Fruit fly (Drosophila melanogaster) whole organism, embryonic: Measurements from ENCODE around the gene Pxn.
A peak's percentile ranks its signal among the peaks of the same experiment; 100 is the strongest.

ENCODE experiments used
- Atf6 ChIP-seq: fragments of 200-800 bp; sonication (Bioruptor generic); IDR thresholded peaks from 2 replicates; pipeline ENCODE4 v1.3.6; 2022; ENCODE audit warnings: missing biosample characterization, missing genetic modification characterization
- CG10147 ChIP-seq: fragments of 200-800 bp; sonication (Bioruptor generic); optimal IDR thresholded peaks from 2 replicates; lab custom pipeline; 2019; ENCODE audit warnings: missing biosample characterization, mild to moderate bottlenecking, missing genetic modification characterization, moderate library complexity
- CG11723 ChIP-seq: fragments of 200-800 bp; sonication (Bioruptor generic); optimal IDR thresholded peaks from 2 replicates; lab custom pipeline; 2017; ENCODE audit warnings: missing biosample characterization, mild to moderate bottlenecking, missing genetic modification characterization
- CG12155 ChIP-seq: fragments of 200-800 bp; sonication (Bioruptor generic); optimal IDR thresholded peaks from 3 replicates; lab custom pipeline; 2016; ENCODE audit warnings: missing biosample characterization, missing genetic modification characterization
- CG12236 ChIP-seq: fragments of 200-800 bp; sonication (Bioruptor generic); optimal IDR thresholded peaks from 2 replicates; lab custom pipeline; 2016; ENCODE audit warnings: missing biosample characterization, missing genetic modification characterization
- CG1233 ChIP-seq: fragments of 200-800 bp; sonication (Bioruptor generic); optimal IDR thresholded peaks from 4 replicates; lab custom pipeline; 2018; ENCODE audit warnings: missing biosample characterization, mild to moderate bottlenecking, missing genetic modification characterization
- CG12769 ChIP-seq: fragments of 200-800 bp; sonication (Bioruptor generic); optimal IDR thresholded peaks from 2 replicates; lab custom pipeline; 2019; ENCODE audit warnings: missing biosample characterization, mild to moderate bottlenecking, missing genetic modification characterization, moderate library complexity
- CG12942 ChIP-seq: fragments of 200-800 bp; sonication (Bioruptor generic); optimal IDR thresholded peaks from 3 replicates; lab custom pipeline; 2016; ENCODE audit warnings: missing biosample characterization, missing genetic modification characterization
- CG14860 ChIP-seq: fragments of 200-800 bp; sonication (Bioruptor generic); IDR thresholded peaks from 3 replicates; pipeline ENCODE4 v1.3.6; 2022; ENCODE audit warnings: missing biosample characterization, missing genetic modification characterization; ENCODE audit not compliant: partially characterized antibody
- CG16863 ChIP-seq: fragments of 200-800 bp; sonication (Bioruptor generic); optimal IDR thresholded peaks from 3 replicates; lab custom pipeline; 2016; ENCODE audit warnings: missing biosample characterization, missing genetic modification characterization
- CG33557 ChIP-seq: fragments of 200-800 bp; sonication (Bioruptor generic); optimal IDR thresholded peaks from 2 replicates; lab custom pipeline; 2019; ENCODE audit warnings: missing biosample characterization, mild to moderate bottlenecking, missing genetic modification characterization, moderate library complexity
- CG34422 ChIP-seq: fragments of 200-800 bp; sonication (Bioruptor generic); IDR thresholded peaks from 3 replicates; pipeline ENCODE4 v1.3.6; 2022; ENCODE audit warnings: missing biosample characterization, missing genetic modification characterization
- CG3995 ChIP-seq: fragments of 200-800 bp; sonication (Bioruptor generic); optimal IDR thresholded peaks from 3 replicates; lab custom pipeline; 2016; ENCODE audit warnings: missing biosample characterization, missing genetic modification characterization
- CG42726 ChIP-seq: fragments of 200-800 bp; sonication (Bioruptor generic); IDR thresholded peaks from 2 replicates; pipeline ENCODE4 v1.3.6; 2022; ENCODE audit warnings: missing biosample characterization, missing genetic modification characterization; ENCODE audit not compliant: partially characterized antibody
- CG4854 ChIP-seq: fragments of 200-800 bp; sonication (Bioruptor generic); optimal IDR thresholded peaks from 2 replicates; lab custom pipeline; 2016; ENCODE audit warnings: missing biosample characterization, missing genetic modification characterization, inconsistent platforms
- CG7556 ChIP-seq: fragments of 200-800 bp; sonication (Bioruptor generic); optimal IDR thresholded peaks from 2 replicates; lab custom pipeline; 2017; ENCODE audit warnings: missing biosample characterization, mild to moderate bottlenecking, missing genetic modification characterization
- CG8281 ChIP-seq: fragments of 200-800 bp; sonication (Bioruptor generic); optimal IDR thresholded peaks from 2 replicates; lab custom pipeline; 2018; ENCODE audit warnings: missing biosample characterization, mild to moderate bottlenecking, missing genetic modification characterization, moderate library complexity
- CG8359 ChIP-seq: fragments of 200-800 bp; sonication (Bioruptor generic); optimal IDR thresholded peaks from 2 replicates; lab custom pipeline; 2017; ENCODE audit warnings: missing biosample characterization, mild to moderate bottlenecking, missing genetic modification characterization, borderline replicate concordance
- CG8478 ChIP-seq: fragments of >200 bp; optimal IDR thresholded peaks from 2 replicates; lab custom pipeline; 2018
- CG8924 ChIP-seq: fragments of 200-800 bp; optimal IDR thresholded peaks from 3 replicates; lab custom pipeline; 2019; ENCODE audit warnings: missing biosample characterization, mild to moderate bottlenecking, missing genetic modification characterization, moderate library complexity
- CG8944 ChIP-seq: fragments of 200-800 bp; sonication (Bioruptor generic); optimal IDR thresholded peaks from 3 replicates; lab custom pipeline; 2016; ENCODE audit warnings: missing biosample characterization, missing genetic modification characterization
- CrebB ChIP-seq: fragments of 200-800 bp; sonication (Bioruptor generic); optimal IDR thresholded peaks from 3 replicates; lab custom pipeline; 2018; ENCODE audit warnings: missing biosample characterization, mild to moderate bottlenecking, missing genetic modification characterization
- Dek ChIP-seq: fragments of 200-800 bp; sonication (Bioruptor generic); optimal IDR thresholded peaks from 3 replicates; lab custom pipeline; 2019; ENCODE audit warnings: missing biosample characterization, mild to moderate bottlenecking, missing genetic modification characterization, moderate library complexity
- Dfd ChIP-seq, 2 experiments: fragments of >200 bp; optimal IDR thresholded peaks; 2 replicates each; lab custom pipeline; 2017; ENCODE audit warnings: missing biosample characterization in 2 of 2, missing genetic modification characterization in 2 of 2
- Ets65A ChIP-seq: fragments of 200-800 bp; sonication (Bioruptor generic); peaks from one replicate; lab custom pipeline; 2016; ENCODE audit warnings: missing biosample characterization, missing genetic modification characterization
- Med ChIP-seq: fragments of 200-800 bp; sonication (Bioruptor generic); peaks from one replicate; lab custom pipeline; 2016; ENCODE audit warnings: missing biosample characterization, missing genetic modification characterization, mild to moderate bottlenecking, inconsistent platforms, moderate library complexity
- NC2β ChIP-seq: fragments of 200-800 bp; sonication (Bioruptor generic); optimal IDR thresholded peaks from 2 replicates; lab custom pipeline; 2016; ENCODE audit warnings: missing biosample characterization, missing genetic modification characterization
- Scr ChIP-seq: fragments of 200-800 bp; sonication (Bioruptor generic); IDR thresholded peaks from 2 replicates; pipeline ENCODE4 v1.3.6; 2022; ENCODE audit warnings: missing biosample characterization, missing genetic modification characterization; ENCODE audit not compliant: partially characterized antibody
- aop ChIP-seq: fragments of 200-800 bp; sonication (Bioruptor generic); IDR thresholded peaks from 2 replicates; pipeline ENCODE4 v1.3.6; 2022; ENCODE audit warnings: missing biosample characterization, missing genetic modification characterization
- az2 ChIP-seq: fragments of 200-800 bp; sonication (Bioruptor generic); optimal IDR thresholded peaks from 3 replicates; lab custom pipeline; 2016; ENCODE audit warnings: missing biosample characterization, missing genetic modification characterization
- caup ChIP-seq: fragments of 200-800 bp; sonication (Bioruptor generic); optimal IDR thresholded peaks from 3 replicates; lab custom pipeline; 2017; ENCODE audit warnings: missing biosample characterization, mild to moderate bottlenecking, missing genetic modification characterization, moderate library complexity; ENCODE audit not compliant: severe bottlenecking
- ci ChIP-seq: fragments of 200-800 bp; sonication (Bioruptor generic); IDR thresholded peaks from 3 replicates; pipeline ENCODE4 v1.3.6; 2022; ENCODE audit warnings: missing biosample characterization, missing genetic modification characterization
- crp ChIP-seq, 2 experiments: fragments of 200-800 bp; sonication (Bioruptor generic); optimal IDR thresholded peaks; 2 replicates in 1 of 2; 3 replicates in 1 of 2; lab custom pipeline; 2017; ENCODE audit warnings: missing biosample characterization in 2 of 2, missing genetic modification characterization in 2 of 2, mild to moderate bottlenecking in 1 of 2, moderate library complexity in 1 of 2
- dm ChIP-seq: fragments of 200-800 bp; sonication (Bioruptor generic); optimal IDR thresholded peaks from 3 replicates; lab custom pipeline; 2016; ENCODE audit warnings: missing biosample characterization, missing genetic modification characterization
- dmrt99B ChIP-seq: fragments of 200-800 bp; sonication (Bioruptor generic); optimal IDR thresholded peaks from 2 replicates; lab custom pipeline; 2018; ENCODE audit warnings: missing biosample characterization, mild to moderate bottlenecking, missing genetic modification characterization, moderate library complexity
- fd64A ChIP-seq: fragments of 200-800 bp; sonication (Bioruptor generic); optimal IDR thresholded peaks from 3 replicates; lab custom pipeline; 2018; ENCODE audit warnings: missing biosample characterization, mild to moderate bottlenecking, missing genetic modification characterization
- fru ChIP-seq: fragments of >200 bp; optimal IDR thresholded peaks from 2 replicates; lab custom pipeline; 2017
- hth ChIP-seq: fragments of >200 bp; optimal IDR thresholded peaks from 2 replicates; lab custom pipeline; 2017; ENCODE audit warnings: inconsistent platforms
- insv ChIP-seq, 2 experiments: fragments of 200-800 bp; sonication (Bioruptor generic); optimal IDR thresholded peaks; 3 replicates each; lab custom pipeline; 2016 to 2018; ENCODE audit warnings: missing biosample characterization in 2 of 2, missing genetic modification characterization in 2 of 2
- lilli ChIP-seq: fragments of 200-800 bp; sonication (Bioruptor generic); optimal IDR thresholded peaks from 3 replicates; lab custom pipeline; 2016; ENCODE audit warnings: missing biosample characterization, missing genetic modification characterization
- nau ChIP-seq: fragments of 200-800 bp; sonication (Bioruptor generic); optimal IDR thresholded peaks from 3 replicates; lab custom pipeline; 2017; ENCODE audit warnings: missing biosample characterization, mild to moderate bottlenecking, missing genetic modification characterization, missing genetic modification reagents
- pan ChIP-seq, 4 experiments: fragments of >200 bp in 3 of 4; fragments of 200-800 bp in 1 of 4; sonication (Bioruptor generic) in 1 of 4; optimal IDR thresholded peaks in 3 of 4; IDR thresholded peaks in 1 of 4; 2 replicates each; pipeline versions ENCODE4 v1.3.6 to Lab custom; 2017 to 2022; ENCODE audit warnings: missing biosample characterization in 2 of 4, missing genetic modification characterization in 2 of 4, mixed read lengths in 1 of 4
- psq ChIP-seq: fragments of 200-800 bp; sonication (Bioruptor generic); optimal IDR thresholded peaks from 2 replicates; lab custom pipeline; 2017; ENCODE audit warnings: missing biosample characterization, missing genetic modification characterization
- sob ChIP-seq: fragments of 200-800 bp; sonication (Bioruptor generic); IDR thresholded peaks from 2 replicates; pipeline ENCODE4 v1.3.6; 2022; ENCODE audit warnings: missing biosample characterization, missing genetic modification characterization
- tup ChIP-seq: fragments of 200-800 bp; sonication (Bioruptor generic); optimal IDR thresholded peaks from 2 replicates; lab custom pipeline; 2016; ENCODE audit warnings: missing biosample characterization, mild to moderate bottlenecking, missing genetic modification characterization, moderate library complexity
- usp ChIP-seq: fragments of >200 bp; optimal IDR thresholded peaks from 2 replicates; lab custom pipeline; 2017; ENCODE audit warnings: missing biosample characterization, missing genetic modification characterization
- vvl ChIP-seq: fragments of 200-800 bp; sonication (Bioruptor generic); IDR thresholded peaks from 2 replicates; pipeline ENCODE4 v1.3.6; 2022; ENCODE audit warnings: missing biosample characterization, missing genetic modification characterization
- zen ChIP-seq: fragments of 200-800 bp; sonication (Bioruptor generic); optimal IDR thresholded peaks from 3 replicates; lab custom pipeline; 2018; ENCODE audit warnings: missing biosample characterization, mild to moderate bottlenecking, missing genetic modification characterization, moderate library complexity

The Pxn gene

DNA sequence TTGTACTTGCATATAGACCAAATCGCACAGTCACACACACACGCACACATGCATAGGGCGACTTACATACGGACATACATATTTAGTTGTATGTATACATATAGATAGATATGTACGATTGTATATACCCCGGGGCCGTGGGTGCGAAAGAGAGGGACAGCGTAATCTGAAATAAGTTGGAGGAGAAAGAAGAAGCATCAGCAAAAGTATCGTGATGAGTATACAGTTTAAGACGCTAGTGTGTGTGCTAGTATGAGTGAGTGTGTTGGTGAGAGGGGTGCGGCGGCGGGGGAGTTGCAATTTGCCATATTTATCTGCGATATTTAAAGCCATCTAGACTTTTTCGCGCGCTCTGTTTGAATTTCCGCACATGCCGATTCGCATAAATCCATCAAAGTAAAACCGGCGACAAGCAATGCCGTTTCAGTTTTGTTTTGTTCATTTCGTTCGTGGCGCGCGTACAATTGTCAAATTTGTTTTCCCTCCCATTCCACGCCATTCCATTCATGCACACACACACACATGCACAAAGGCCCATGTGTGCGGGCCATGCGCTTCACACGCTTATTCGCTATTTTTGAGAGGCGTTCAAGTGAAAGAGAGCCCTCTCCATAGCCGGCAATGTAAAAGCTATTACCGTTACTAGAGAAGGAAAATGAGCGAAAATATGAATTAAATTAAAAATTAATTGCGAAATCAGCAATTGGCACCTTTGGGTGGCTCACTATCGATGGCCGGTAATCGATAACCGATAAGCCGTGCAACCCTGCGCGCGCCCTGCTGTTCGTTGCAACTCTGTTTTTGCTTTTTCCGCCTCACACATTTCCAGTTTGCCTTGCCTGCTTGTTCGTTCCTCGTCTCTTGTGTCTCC is 5.3 kb upstream of the Pxn start (continued):
- peak; percentile 86 for TF ChIP-seq nau
- TF ChIP-seq CG3995: peak; percentile 67
- peak; percentile 88 for TF ChIP-seq CG33557 (GFP tag; lab: Kevin White, UChicago)
- TF ChIP-seq pan (optimal IDR thresholded peaks at IDR 0.05; lab: Kevin White, UChicago): no peak
- peak in 1 of 2 experiments; percentile 80 for TF ChIP-seq pan (GFP tag; optimal IDR thresholded peaks at IDR 0.05 in 1 of 2, IDR thresholded peaks at IDR 0.05 in 1 of 2)
- TF ChIP-seq Ets65A (GFP tag; lab: Kevin White, UChicago): peak; percentile 98
- TF ChIP-seq az2 (GFP tag; lab: Kevin White, UChicago): peak; percentile 68
- peak; percentile 78 for TF ChIP-seq Scr (GFP tag; lab: Robert Waterston, UW)
- TF ChIP-seq dm: peak; percentile 93
- TF ChIP-seq aop: no peak
- peak; percentile 72 for TF ChIP-seq CG8478 (lab: Kevin White, UChicago)
- TF ChIP-seq CG16863 (GFP tag; lab: Kevin White, UChicago): peak; percentile 72
- no peak for TF ChIP-seq Dek (tag; lab: Kevin White, UChicago)
- peak; percentile 88 for TF ChIP-seq CG11723 (GFP tag; lab: Kevin White, UChicago)
- TF ChIP-seq tup: peak; percentile 42
- no peak for TF ChIP-seq usp (GFP tag; lab: Kevin White, UChicago)
- TF ChIP-seq psq: peak; percentile 99
- TF ChIP-seq hth: no peak
- TF ChIP-seq CG12155 (GFP tag; lab: Kevin White, UChicago): peak; percentile 63
- peak; percentile 98 for TF ChIP-seq Med
- TF ChIP-seq ci: peak; percentile 96
- TF ChIP-seq CG8281: peak; percentile 50
- peak; percentile 55 for TF ChIP-seq CG12942 (GFP tag; lab: Kevin White, UChicago)
- peak; percentile 71 for TF ChIP-seq CG4854
- peak; percentile 80 for TF ChIP-seq lilli
- peak; percentile 66 for TF ChIP-seq dmrt99B
- peak; percentile 48 for TF ChIP-seq CG10147
- peak; percentile 96 for TF ChIP-seq vvl (GFP tag; lab: Robert Waterston, UW)
- peak; percentile 85 for TF ChIP-seq CG1233 (GFP tag; lab: Kevin White, UChicago)
- peak; percentile 75 for TF ChIP-seq CG12769 (tag; lab: Kevin White, UChicago)
- TF ChIP-seq Atf6: peak; percentile 81
- TF ChIP-seq insv (GFP tag; optimal IDR thresholded peaks at IDR 0.05; lab: Kevin White, UChicago): peak in 1 of 2 experiments; percentile 84
- TF ChIP-seq CG7556 (GFP tag; lab: Kevin White, UChicago): peak; percentile 60
- TF ChIP-seq caup: peak; percentile 95
- peak; percentile 83 for TF ChIP-seq CG14860
- TF ChIP-seq crp (GFP tag; optimal IDR thresholded peaks at IDR 0.05; lab: Kevin White, UChicago): peak in 1 of 2 experiments; percentile 74
- peak; percentile 50; the same call in 1 of the 2 replicates for TF ChIP-seq CG42726
- TF ChIP-seq sob (GFP tag; lab: Robert Waterston, UW): peak; percentile 86
- TF ChIP-seq CG8944 (GFP tag; lab: Kevin White, UChicago): peak; percentile 10
- TF ChIP-seq fru: no peak
- TF ChIP-seq CG12236 (GFP tag; lab: Kevin White, UChicago): peak; percentile 78
- peak; percentile 56 for TF ChIP-seq CG34422 (GFP tag; lab: Robert Waterston, UW)
- TF ChIP-seq Dfd (GFP tag; optimal IDR thresholded peaks at IDR 0.05; lab: Kevin White, UChicago): no peak
- TF ChIP-seq NC2β (GFP tag; lab: Kevin White, UChicago): peak; percentile 88
- TF ChIP-seq CrebB (tag; lab: Kevin White, UChicago): peak; percentile 84
- TF ChIP-seq fd64A (GFP tag; lab: Kevin White, UChicago): peak; percentile 89
- peak; percentile 24 for TF ChIP-seq CG8359
- peak; percentile 47 for TF ChIP-seq CG8924 (tag; lab: Kevin White, UChicago)
- peak; percentile 75 for TF ChIP-seq zen (tag; lab: Kevin White, UChicago)
